Worm (Caenorhabditis elegans): ENCODE data around the gene fbxb-114.
A peak's percentile ranks its signal among the peaks of the same experiment; 100 is the strongest.

fbxb-114 gene

ce11 chrX:16961387-16961786 lies 39.8 kb downstream of the fbxb-114 start (continued):
- no peak for TF ChIP-seq fos-1 (tag; optimal IDR thresholded peaks at IDR 0.05)
- peak; percentile 86 for TF ChIP-seq skn-1 (tag; optimal IDR thresholded peaks at IDR 0.05)
- TF ChIP-seq pqm-1 (tag; optimal IDR thresholded peaks at IDR 0.05), result peak; percentile 68
- peak; percentile 84 for TF ChIP-seq jun-1 (tag; optimal IDR thresholded peaks at IDR 0.05)
- peak; percentile 92 for TF ChIP-seq nfya-1 (tag; optimal IDR thresholded peaks at IDR 0.05; ENCODE audit: insufficient read depth)
- TF ChIP-seq lin-39 (tag; optimal IDR thresholded peaks at IDR 0.05), result peak; percentile 92
- TF ChIP-seq ztf-11 (tag; optimal IDR thresholded peaks at IDR 0.05), result no peak
- TF ChIP-seq ceh-28 (tag; optimal IDR thresholded peaks at IDR 0.05), result peak; percentile 83
- no peak for TF ChIP-seq nhr-237 (tag; optimal IDR thresholded peaks at IDR 0.05)
- peak; percentile 51 for TF ChIP-seq tbx-2 (tag; optimal IDR thresholded peaks at IDR 0.05)
- TF ChIP-seq egl-27 (tag; optimal IDR thresholded peaks at IDR 0.05), result peak; percentile 37
- no peak for TF ChIP-seq nhr-12 (tag; optimal IDR thresholded peaks at IDR 0.05)
- peak; percentile 70 for TF ChIP-seq nhr-43 (tag; optimal IDR thresholded peaks at IDR 0.05; ENCODE audit: poor library complexity, severe bottlenecking)
- TF ChIP-seq unc-39 (tag; optimal IDR thresholded peaks at IDR 0.05), result no peak
- TF ChIP-seq fkh-2 (tag; optimal IDR thresholded peaks at IDR 0.05), result no peak
- TF ChIP-seq elt-2 (tag; optimal IDR thresholded peaks at IDR 0.05), result peak; percentile 74
- peak; percentile 89 for TF ChIP-seq egl-5 (tag; optimal IDR thresholded peaks at IDR 0.05)
- no peak for TF ChIP-seq nhr-67 (tag; optimal IDR thresholded peaks at IDR 0.05)
- peak; percentile 82 for TF ChIP-seq lsy-12 (tag; optimal IDR thresholded peaks at IDR 0.05)
- TF ChIP-seq elt-1 (tag; optimal IDR thresholded peaks at IDR 0.05), result peak; percentile 71
- TF ChIP-seq nhr-23 (tag; optimal IDR thresholded peaks at IDR 0.05), result peak; percentile 86
- no peak for TF ChIP-seq ztf-4 (tag; optimal IDR thresholded peaks at IDR 0.05)

ce11 chrX:16962640-16963039 lies 41.0 kb downstream of the fbxb-114 start:
- TF ChIP-seq lin-39 (tag; optimal IDR thresholded peaks at IDR 0.05) (no peak), ama-1 (optimal IDR thresholded peaks at IDR 0.05) (no peak), ztf-11 (tag; optimal IDR thresholded peaks at IDR 0.05) (no peak), fkh-10 (GFP tag; optimal IDR thresholded peaks at IDR 0.05) (no peak)

DNA sequence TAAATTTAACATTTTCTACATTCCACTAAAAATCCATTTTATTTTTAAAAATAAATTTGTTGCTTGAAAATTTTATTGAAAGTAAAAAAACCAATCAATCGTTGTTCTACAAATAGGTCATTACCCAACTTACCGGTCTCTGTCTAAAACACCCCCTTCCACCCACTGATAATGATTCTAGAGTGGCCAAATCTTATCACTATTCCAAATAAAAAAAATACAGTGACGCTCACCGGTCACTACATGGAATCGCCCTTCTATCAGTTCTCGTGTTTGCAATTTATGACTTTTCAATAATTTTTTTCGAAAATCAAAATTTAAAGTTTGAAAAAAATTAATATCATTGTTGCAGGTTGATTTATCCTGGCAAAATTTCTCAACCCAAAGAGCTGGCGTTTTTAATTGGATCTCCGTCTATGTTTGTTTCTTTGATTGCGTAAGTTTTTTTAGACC lies 41.9 kb downstream of the fbxb-114 start, which contains the start of the genes F52G3.1 and F52G3.7:
F52G3.1 (plus strand) TSS at position 353 of the 453 bp plus-strand sequence.
F52G3.7 (plus strand) TSS at position 403 of the 453 bp plus-strand sequence.
- no peak for TF ChIP-seq ztf-11 (tag; optimal IDR thresholded peaks at IDR 0.05)
- no peak for TF ChIP-seq ceh-82 (tag; optimal IDR thresholded peaks at IDR 0.05)
- no peak for TF ChIP-seq elt-3 (tag; optimal IDR thresholded peaks at IDR 0.05)
- peak; percentile 50 for TF ChIP-seq elt-2 (tag; optimal IDR thresholded peaks at IDR 0.05)
- peak; percentile 7 for TF ChIP-seq pqm-1 (tag; optimal IDR thresholded peaks at IDR 0.05)
- no peak for TF ChIP-seq ztf-4 (tag; optimal IDR thresholded peaks at IDR 0.05)
- TF ChIP-seq jun-1 (tag; optimal IDR thresholded peaks at IDR 0.05), result no peak
- no peak for TF ChIP-seq nhr-237 (tag; optimal IDR thresholded peaks at IDR 0.05)
- TF ChIP-seq aly-2 (tag; optimal IDR thresholded peaks at IDR 0.05), result no peak
- no peak for TF ChIP-seq fos-1 (tag; optimal IDR thresholded peaks at IDR 0.05)
- no peak for TF ChIP-seq daf-12 (tag; optimal IDR thresholded peaks at IDR 0.05)
- TF ChIP-seq fkh-2 (tag; optimal IDR thresholded peaks at IDR 0.05), result no peak
- no peak for TF ChIP-seq R02D3.7 (tag; optimal IDR thresholded peaks at IDR 0.05)

- TF ChIP-seq hmg-11 (tag; optimal IDR thresholded peaks at IDR 0.05), result no peak
- no peak for TF ChIP-seq ceh-82 (tag; optimal IDR thresholded peaks at IDR 0.05)
- TF ChIP-seq nhr-23 (tag; optimal IDR thresholded peaks at IDR 0.05), result no peak
- no peak for TF ChIP-seq nhr-237 (tag; optimal IDR thresholded peaks at IDR 0.05)
- TF ChIP-seq nhr-28 (tag; optimal IDR thresholded peaks at IDR 0.05), result no peak
- TF ChIP-seq egl-5 (tag; optimal IDR thresholded peaks at IDR 0.05), result no peak
- TF ChIP-seq elt-1 (tag; optimal IDR thresholded peaks at IDR 0.05), result no peak
- TF ChIP-seq pha-4 (tag; optimal IDR thresholded peaks at IDR 0.05), result no peak
- TF ChIP-seq ceh-9 (tag; optimal IDR thresholded peaks at IDR 0.05), result no peak
- TF ChIP-seq fkh-2 (tag; optimal IDR thresholded peaks at IDR 0.05), result no peak
- TF ChIP-seq aly-2 (tag; optimal IDR thresholded peaks at IDR 0.05), result no peak
- no peak for TF ChIP-seq nhr-77 (tag; optimal IDR thresholded peaks at IDR 0.05)
- TF ChIP-seq ceh-28 (tag; optimal IDR thresholded peaks at IDR 0.05), result no peak
- TF ChIP-seq elt-2 (tag; optimal IDR thresholded peaks at IDR 0.05), result no peak
- TF ChIP-seq lsy-12 (tag; optimal IDR thresholded peaks at IDR 0.05), result no peak
- TF ChIP-seq unc-62 (GFP tag; optimal IDR thresholded peaks at IDR 0.05), result no peak
- TF ChIP-seq sea-2 (GFP tag; optimal IDR thresholded peaks at IDR 0.05), result no peak
- TF ChIP-seq fkh-10 (GFP tag; optimal IDR thresholded peaks at IDR 0.05), result no peak
Observed at ce11 chrX:16965888-16966287, 44.3 kb downstream of the fbxb-114 start.
